Worm (Caenorhabditis elegans): ENCODE results near the gene F14F9.5.

F14F9.5 gene

DNA sequence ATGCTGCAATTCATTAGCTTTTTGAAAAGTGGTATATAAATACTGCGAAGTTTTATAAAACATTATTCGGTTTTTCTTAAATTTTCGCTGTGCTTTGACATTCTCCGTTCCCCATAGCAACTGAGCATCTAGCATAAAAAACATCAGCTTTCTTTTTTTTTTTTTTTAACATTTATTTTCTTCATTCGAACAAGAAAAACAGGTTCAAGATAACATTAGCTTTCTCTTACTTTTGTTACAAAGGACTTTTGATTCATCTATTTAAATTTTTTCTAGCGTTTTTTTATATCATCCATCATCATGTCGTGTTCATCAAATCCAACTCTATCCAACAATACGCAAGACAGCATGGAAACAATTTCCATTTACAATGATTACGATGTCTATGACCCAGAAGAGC lies 11.0 kb downstream of the F14F9.5 start, which contains the start of gene F14F9.3:
Gene F14F9.3, plus strand, starts transcription at position 301 of the 400 bp plus-strand sequence.
- TF ChIP-seq egl-27 (tag; optimal IDR thresholded peaks at IDR 0.05) (no peak), elt-1 (tag; optimal IDR thresholded peaks at IDR 0.05) (no peak), nhr-237 (tag; optimal IDR thresholded peaks at IDR 0.05) (no peak), nhr-23 (tag; optimal IDR thresholded peaks at IDR 0.05) (no peak), elt-3 (tag; optimal IDR thresholded peaks at IDR 0.05) (no peak), snpc-4 (tag; optimal IDR thresholded peaks at IDR 0.05) (no peak), nhr-10 (tag; optimal IDR thresholded peaks at IDR 0.05) (no peak), ztf-11 (tag; optimal IDR thresholded peaks at IDR 0.05) (no peak), aly-2 (tag; optimal IDR thresholded peaks at IDR 0.05) (no peak), fos-1 (tag; optimal IDR thresholded peaks at IDR 0.05) (no peak), peb-1 (tag; optimal IDR thresholded peaks at IDR 0.05) (no peak), nhr-25 (tag; optimal IDR thresholded peaks at IDR 0.05) (no peak), unc-39 (tag; optimal IDR thresholded peaks at IDR 0.05) (no peak), mab-5 (tag; optimal IDR thresholded peaks at IDR 0.05) (no peak), sem-4 (tag; optimal IDR thresholded peaks at IDR 0.05) (no peak), blmp-1 (tag; optimal IDR thresholded peaks at IDR 0.05; ENCODE audit: insufficient read depth) (no peak), ceh-82 (tag; optimal IDR thresholded peaks at IDR 0.05) (no peak), ama-1 (optimal IDR thresholded peaks at IDR 0.05) (no peak), alr-1 (tag; optimal IDR thresholded peaks at IDR 0.05) (no peak), lsy-2 (tag; optimal IDR thresholded peaks at IDR 0.05) (no peak)

ce11 chrV:5143785-5144184 lies 16.9 kb downstream of the F14F9.5 start, which contains the start of gene srh-129:
srh-129 (minus strand) TSS chrV:5143885.
- TF ChIP-seq dmd-4 (tag; optimal IDR thresholded peaks at IDR 0.05) (no peak), aly-2 (tag; optimal IDR thresholded peaks at IDR 0.05) (no peak), ztf-11 (tag; optimal IDR thresholded peaks at IDR 0.05) (no peak), nhr-11 (tag; optimal IDR thresholded peaks at IDR 0.05) (no peak), mab-5 (tag; optimal IDR thresholded peaks at IDR 0.05) (no peak), Y55F3AM.14 (GFP tag; optimal IDR thresholded peaks at IDR 0.05) (no peak), mdl-1 (tag; optimal IDR thresholded peaks at IDR 0.05) (no peak), nhr-6 (tag; optimal IDR thresholded peaks at IDR 0.05) (no peak), lin-39 (tag; optimal IDR thresholded peaks at IDR 0.05) (no peak)

ce11 chrV:5144541-5144940 lies 17.6 kb downstream of the F14F9.5 start, which contains the start of gene F14F9.2:
F14F9.2 (plus strand) TSS chrV:5144841.
- TF ChIP-seq C34F6.9 (tag; optimal IDR thresholded peaks at IDR 0.05), result no peak
- TF ChIP-seq ama-1 (optimal IDR thresholded peaks at IDR 0.05), result no peak
- no peak for TF ChIP-seq dmd-4 (tag; optimal IDR thresholded peaks at IDR 0.05)
- TF ChIP-seq nhr-237 (tag; optimal IDR thresholded peaks at IDR 0.05), result no peak
- TF ChIP-seq elt-1 (tag; optimal IDR thresholded peaks at IDR 0.05), result no peak
- TF ChIP-seq lin-39 (tag; optimal IDR thresholded peaks at IDR 0.05), result no peak
- TF ChIP-seq unc-39 (tag; optimal IDR thresholded peaks at IDR 0.05), result no peak
- TF ChIP-seq F13H6.1 (tag; optimal IDR thresholded peaks at IDR 0.05), result no peak
- no peak for TF ChIP-seq snpc-4 (tag; optimal IDR thresholded peaks at IDR 0.05)
- no peak for TF ChIP-seq nhr-23 (tag; optimal IDR thresholded peaks at IDR 0.05)
- TF ChIP-seq crh-2 (tag; optimal IDR thresholded peaks at IDR 0.05), result no peak
- no peak for TF ChIP-seq nhr-12 (tag; optimal IDR thresholded peaks at IDR 0.05)
- TF ChIP-seq ztf-11 (tag; optimal IDR thresholded peaks at IDR 0.05), result no peak
- no peak for TF ChIP-seq elt-3 (tag; optimal IDR thresholded peaks at IDR 0.05)
- no peak for TF ChIP-seq sma-9 (GFP tag; optimal IDR thresholded peaks at IDR 0.05)
- TF ChIP-seq sma-9 (tag; optimal IDR thresholded peaks at IDR 0.05), result no peak

- TF ChIP-seq nhr-23 (tag; optimal IDR thresholded peaks at IDR 0.05) (no peak), nhr-237 (tag; optimal IDR thresholded peaks at IDR 0.05) (no peak)
These were observed 19.5 kb downstream of the F14F9.5 start, which contains the start of gene F14F9.6 for ce11 chrV:5146394-5146793. F14F9.6 (minus strand) TSS chrV:5146494.

- TF ChIP-seq unc-62 (GFP tag; optimal IDR thresholded peaks at IDR 0.05), result no peak
- no peak for TF ChIP-seq nhr-11 (tag; optimal IDR thresholded peaks at IDR 0.05)
- no peak for TF ChIP-seq mdl-1 (tag; optimal IDR thresholded peaks at IDR 0.05)
- TF ChIP-seq lin-13 (GFP tag; optimal IDR thresholded peaks at IDR 0.05), result no peak
- TF ChIP-seq sma-3 (GFP tag; optimal IDR thresholded peaks at IDR 0.05), result no peak
- TF ChIP-seq lin-39 (tag; optimal IDR thresholded peaks at IDR 0.05), result no peak
- TF ChIP-seq nhr-23 (tag; optimal IDR thresholded peaks at IDR 0.05), result no peak
- TF ChIP-seq skn-1 (tag; optimal IDR thresholded peaks at IDR 0.05), result no peak
- TF ChIP-seq nhr-6 (tag; optimal IDR thresholded peaks at IDR 0.05), result no peak
- no peak for TF ChIP-seq egl-27 (tag; optimal IDR thresholded peaks at IDR 0.05)
- no peak for TF ChIP-seq sma-9 (GFP tag; optimal IDR thresholded peaks at IDR 0.05)
- no peak for TF ChIP-seq sma-9 (tag; optimal IDR thresholded peaks at IDR 0.05)
- TF ChIP-seq nhr-237 (tag; optimal IDR thresholded peaks at IDR 0.05), result no peak
- no peak for TF ChIP-seq ztf-4 (tag; optimal IDR thresholded peaks at IDR 0.05)
- no peak for TF ChIP-seq dmd-4 (tag; optimal IDR thresholded peaks at IDR 0.05)
- no peak for TF ChIP-seq blmp-1 (tag; optimal IDR thresholded peaks at IDR 0.05; ENCODE audit: insufficient read depth)
- TF ChIP-seq ama-1 (optimal IDR thresholded peaks at IDR 0.05), result no peak
These were observed 24.0 kb downstream of the F14F9.5 start, which contains the start of gene srh-130 for ce11 chrV:5150880-5151279. srh-130 (plus strand) TSS chrV:5151180.
